Worm (Caenorhabditis elegans) whole organism, L4 larva: ENCODE data around the gene btb-12.

Experiments used
- F10B5.3 ChIP-seq: sonication (generic microtip); optimal IDR thresholded peaks from 2 replicates; lab custom pipeline; 2016; ENCODE audit warnings: mild to moderate bottlenecking, missing genetic modification characterization, missing compliant biosample characterization
- F44E2.7 ChIP-seq: fragments of 200-800 bp; sonication (Bioruptor generic); IDR thresholded peaks from 2 replicates; pipeline ENCODE4 v2.1.2; 2022; ENCODE audit warnings: missing genetic modification characterization, missing compliant biosample characterization
- Y48G9A.11 ChIP-seq: fragments of 200-800 bp; sonication (Bioruptor generic); IDR thresholded peaks from 2 replicates; pipeline ENCODE4 v1.3.6; 2022; ENCODE audit warnings: missing genetic modification reagents, missing genetic modification characterization, missing compliant biosample characterization
- aha-1 ChIP-seq: fragments of 150-350 bp; peaks from one replicate; lab custom pipeline; 2014; ENCODE audit warnings: missing biosample characterization, missing genetic modification characterization
- cey-2 ChIP-seq: sonication (generic microtip); optimal IDR thresholded peaks from 3 replicates; lab custom pipeline; 2017; ENCODE audit warnings: missing genetic modification characterization, mild to moderate bottlenecking, missing compliant biosample characterization, antibody characterized with exemption, borderline replicate concordance; ENCODE audit not compliant: insufficient read depth
- daf-12 ChIP-seq: fragments of 150-350 bp; optimal IDR thresholded peaks from 2 replicates; lab custom pipeline; 2014; ENCODE audit warnings: missing biosample characterization, missing genetic modification reagents, missing genetic modification characterization
- dmd-9 ChIP-seq: fragments of 200-800 bp; sonication (Bioruptor generic); IDR thresholded peaks from 2 replicates; pipeline ENCODE4 v1.3.6; 2022; ENCODE audit warnings: missing genetic modification reagents, missing genetic modification characterization, missing compliant biosample characterization
- egl-43 ChIP-seq: fragments of 200-800 bp; sonication (Bioruptor generic); IDR thresholded peaks from 2 replicates; pipeline ENCODE4 v1.3.6; 2022; ENCODE audit warnings: missing genetic modification reagents, missing genetic modification characterization, missing compliant biosample characterization
- hif-1 ChIP-seq, 2 experiments: sonication (generic microtip); optimal IDR thresholded peaks; 2 replicates each; lab custom pipeline; 2016 to 2017; ENCODE audit warnings: missing compliant biosample characterization in 2 of 2, missing genetic modification characterization in 2 of 2, missing genetic modification reagents in 2 of 2, missing genotype in 2 of 2, mild to moderate bottlenecking in 1 of 2
- hlh-11 ChIP-seq: fragments of 200-800 bp; sonication (Bioruptor generic); optimal IDR thresholded peaks from 2 replicates; lab custom pipeline; 2018; ENCODE audit warnings: mild to moderate bottlenecking, missing genetic modification characterization, missing compliant biosample characterization
- lim-7 ChIP-seq: fragments of 200-800 bp; sonication (Bioruptor generic); IDR thresholded peaks from 2 replicates; pipeline ENCODE4 v1.3.6; 2022; ENCODE audit warnings: missing genetic modification characterization, missing compliant biosample characterization
- lin-13 ChIP-seq: fragments of 150-350 bp; optimal IDR thresholded peaks from 2 replicates; lab custom pipeline; 2014; ENCODE audit warnings: missing biosample characterization, missing genetic modification reagents, missing genetic modification characterization
- madf-5 ChIP-seq, 2 experiments: fragments of 200-800 bp; sonication (Bioruptor generic); IDR thresholded peaks; 2 replicates each; pipeline ENCODE4 v1.3.6; 2022; ENCODE audit warnings: missing compliant biosample characterization in 2 of 2, missing genetic modification characterization in 2 of 2
- mdl-1 ChIP-seq, 2 experiments: fragments of 150-350 bp in 1 of 2; sonication (generic microtip) in 1 of 2; optimal IDR thresholded peaks; 2 replicates each; lab custom pipeline; 2014 to 2017; ENCODE audit warnings: missing biosample characterization in 2 of 2, missing genetic modification characterization in 2 of 2
- nhr-102 ChIP-seq: sonication (generic microtip); optimal IDR thresholded peaks from 2 replicates; lab custom pipeline; 2016; ENCODE audit warnings: mild to moderate bottlenecking, missing genetic modification characterization, moderate library complexity, missing compliant biosample characterization
- nhr-111 ChIP-seq: fragments of 200-800 bp; sonication (Bioruptor generic); optimal IDR thresholded peaks from 2 replicates; lab custom pipeline; 2018; ENCODE audit warnings: mild to moderate bottlenecking, missing genetic modification characterization, missing compliant biosample characterization
- nhr-237 ChIP-seq: sonication (generic microtip); optimal IDR thresholded peaks from 2 replicates; lab custom pipeline; 2017; ENCODE audit warnings: missing biosample characterization, missing genetic modification characterization
- nhr-28 ChIP-seq: fragments of 150-350 bp; optimal IDR thresholded peaks from 2 replicates; lab custom pipeline; 2014; ENCODE audit warnings: missing biosample characterization, missing genetic modification characterization
- nhr-41 ChIP-seq: fragments of 200-800 bp; sonication (Bioruptor generic); IDR thresholded peaks from 2 replicates; pipeline ENCODE4 v1.3.6; 2022; ENCODE audit warnings: missing genetic modification reagents, missing genetic modification characterization, missing compliant biosample characterization
- pha-4 ChIP-seq, 2 experiments: fragments of 150-350 bp in 1 of 2; fragments of 200-800 bp in 1 of 2; sonication (Bioruptor generic) in 1 of 2; IDR thresholded peaks in 1 of 2; optimal IDR thresholded peaks in 1 of 2; 2 replicates each; pipeline versions ENCODE4 v1.3.6 to Lab custom; 2014 to 2022; ENCODE audit warnings: missing genetic modification characterization in 2 of 2, missing genetic modification reagents in 2 of 2, missing biosample characterization in 1 of 2, missing compliant biosample characterization in 1 of 2
- sdz-12 ChIP-seq: fragments of 200-800 bp; sonication (Bioruptor generic); optimal IDR thresholded peaks from 2 replicates; lab custom pipeline; 2018; ENCODE audit warnings: mild to moderate bottlenecking, missing genetic modification characterization, missing compliant biosample characterization
- set-16 ChIP-seq: fragments of 200-800 bp; sonication (Bioruptor generic); IDR thresholded peaks from 2 replicates; pipeline ENCODE4 v1.3.6; 2022; ENCODE audit warnings: missing genetic modification reagents, missing genetic modification characterization, missing compliant biosample characterization
- skn-1 ChIP-seq: fragments of 150-350 bp; optimal IDR thresholded peaks from 2 replicates; lab custom pipeline; 2014; ENCODE audit warnings: missing biosample characterization, missing genetic modification characterization
- tra-1 ChIP-seq: fragments of 200-800 bp; sonication (Bioruptor generic); IDR thresholded peaks from 2 replicates; pipeline ENCODE4 v1.3.6; 2022; ENCODE audit warnings: missing genetic modification reagents, missing genetic modification characterization, missing compliant biosample characterization
- unc-130 ChIP-seq: sonication (generic microtip); optimal IDR thresholded peaks from 2 replicates; lab custom pipeline; 2016; ENCODE audit warnings: missing genetic modification reagents, missing genetic modification characterization, missing compliant biosample characterization
- unc-62 ChIP-seq, 3 experiments: fragments of 150-350 bp in 1 of 3; sonication (generic microtip); optimal IDR thresholded peaks in 2 of 3; peaks in 1 of 3; 1 replicate in 1 of 3; 2 replicates in 2 of 3; lab custom pipeline; 2014 to 2017; ENCODE audit warnings: missing biosample characterization in 3 of 3, missing genetic modification characterization in 3 of 3, missing genetic modification reagents in 3 of 3, missing genotype in 1 of 3

btb-12 gene

DNA sequence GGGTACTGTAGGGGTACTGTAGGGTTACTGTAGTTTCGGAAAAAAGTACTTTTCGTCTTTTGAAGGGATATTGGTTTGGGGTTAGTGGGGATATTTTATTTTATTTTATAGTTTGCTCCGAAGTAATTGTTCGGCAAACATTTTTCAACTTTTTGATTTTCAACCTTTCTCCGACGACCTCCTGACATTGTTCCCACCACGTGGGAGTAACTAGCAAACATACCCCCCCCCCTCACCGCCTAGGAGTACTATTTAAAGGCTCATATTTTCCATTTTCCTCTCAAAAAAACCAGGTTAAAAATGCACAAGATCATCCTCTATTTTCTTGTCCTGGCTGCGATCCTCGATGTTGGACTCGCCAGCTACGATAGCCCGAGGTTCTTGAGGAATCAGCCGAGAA is 11.0 kb downstream of the btb-12 start, which contains the start of gene srlf-29:
srlf-29 (plus strand) TSS at position 301 of the 400 bp plus-strand sequence.
- TF ChIP-seq unc-62 (GFP tag; optimal IDR thresholded peaks at IDR 0.05 in 1 of 2; lab: Kevin White, UChicago) (peak in 1 of 2 experiments; percentile 49), unc-62 (tag; optimal IDR thresholded peaks at IDR 0.05; lab: Kevin White, UChicago) (no peak), F10B5.3 (tag; lab: Kevin White, UChicago) (no peak)

DNA sequence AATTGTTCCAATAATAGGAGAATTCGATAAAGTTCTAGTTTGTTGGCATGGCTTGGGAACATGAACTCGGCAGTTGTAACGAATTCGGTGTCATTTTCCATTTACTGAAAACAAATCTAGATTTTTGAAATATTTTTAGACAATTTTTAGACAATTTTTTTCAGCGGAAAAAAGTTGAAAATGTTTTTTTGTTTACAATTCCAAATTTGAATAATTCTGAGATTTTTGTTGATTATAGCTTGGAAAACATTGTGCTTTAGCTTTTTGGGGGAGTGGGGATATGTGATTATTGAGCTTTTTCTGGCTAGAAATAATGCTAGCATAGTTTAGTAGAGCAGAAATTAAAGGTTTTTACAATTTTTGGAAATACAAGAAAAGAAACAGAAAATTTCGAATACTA is 13.9 kb downstream of the btb-12 start, which contains the start of gene srw-97:
srw-97 (minus strand) TSS at position 101 of the 400 bp plus-strand sequence.
- no peak for TF ChIP-seq skn-1
- no peak for TF ChIP-seq lin-13 (GFP tag; lab: Kevin White, UChicago)
- no peak for TF ChIP-seq daf-12
- peak in 1 of 2 experiments; percentile 62 for TF ChIP-seq unc-62 (GFP tag; optimal IDR thresholded peaks at IDR 0.05 in 1 of 2; lab: Kevin White, UChicago)
- no peak for TF ChIP-seq unc-62 (tag; optimal IDR thresholded peaks at IDR 0.05; lab: Kevin White, UChicago)
- no peak for TF ChIP-seq pha-4 (GFP tag; IDR thresholded peaks at IDR 0.05; lab: Robert Waterston, UW)
- no peak for TF ChIP-seq pha-4 (tag; optimal IDR thresholded peaks at IDR 0.05; lab: Kevin White, UChicago)
- TF ChIP-seq unc-130, result no peak
- TF ChIP-seq tra-1 (GFP tag; lab: Robert Waterston, UW), result no peak

DNA sequence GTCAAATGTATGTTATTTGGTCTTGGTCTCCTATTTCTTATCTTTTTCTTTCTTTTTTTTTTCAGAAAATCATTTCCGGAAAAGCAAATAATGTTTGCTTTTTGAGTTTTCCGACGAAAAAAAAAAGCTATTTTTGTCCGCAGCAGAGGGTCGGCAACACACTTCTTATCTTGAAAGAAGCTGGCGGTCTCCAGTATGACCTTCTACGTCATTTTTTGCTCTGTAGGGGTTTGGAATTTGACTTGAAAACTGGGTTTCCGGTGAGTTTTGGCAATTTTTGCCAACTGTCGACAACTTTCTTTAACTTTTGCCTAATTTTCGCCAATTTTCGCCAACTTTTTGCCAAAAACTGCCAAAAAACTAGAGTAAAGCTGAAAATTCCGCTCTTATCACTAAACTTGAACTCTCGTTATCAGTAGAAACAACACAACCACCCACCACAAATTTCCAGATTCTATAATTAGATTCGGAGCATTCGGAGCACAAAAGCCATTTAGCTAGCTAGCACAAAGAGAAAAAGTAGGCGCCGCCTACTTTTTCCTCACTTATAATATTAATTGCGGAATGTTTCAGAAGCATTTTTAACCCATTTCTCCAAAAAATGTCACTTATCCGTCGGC is 15.4 kb downstream of the btb-12 start, which contains the start of gene nhx-6:
nhx-6 (plus strand) TSS at position 570 of the 620 bp plus-strand sequence.
- peak; percentile 46 for TF ChIP-seq aha-1 (tag; lab: Kevin White, UChicago)
- no peak for TF ChIP-seq Y48G9A.11 (GFP tag; lab: Robert Waterston, UW)
- TF ChIP-seq nhr-28 (tag; lab: Kevin White, UChicago), result peak; percentile 6
- peak; percentile 25 for TF ChIP-seq hlh-11 (tag; lab: Kevin White, UChicago)
- no peak for TF ChIP-seq cey-2 (tag; lab: Kevin White, UChicago)
- TF ChIP-seq, all 104 proteins: peak for 3

DNA sequence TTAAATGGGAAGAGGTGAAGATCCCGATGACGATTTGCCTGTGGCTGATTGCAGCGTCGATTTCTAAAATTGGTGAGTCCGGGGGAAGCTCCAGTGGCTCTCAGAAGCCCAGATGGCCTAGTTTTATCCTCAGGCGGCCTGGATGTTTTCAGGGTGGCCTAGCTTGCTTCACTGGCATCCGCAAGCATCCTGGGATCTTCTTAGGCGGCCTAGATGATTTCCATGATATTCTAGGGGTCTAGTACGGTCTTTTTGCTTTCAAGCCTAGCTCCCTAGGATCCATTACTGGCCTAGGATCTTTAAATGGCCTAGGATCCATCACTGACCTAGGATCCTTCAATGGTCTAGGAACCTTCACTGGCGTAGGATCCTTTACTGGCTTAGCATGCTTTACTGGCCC is 16.0 kb downstream of the btb-12 start:
- TF ChIP-seq lin-13 (GFP tag; lab: Kevin White, UChicago), result no peak
- peak; percentile 91 for TF ChIP-seq aha-1 (tag; lab: Kevin White, UChicago)
- no peak for TF ChIP-seq mdl-1 (tag; optimal IDR thresholded peaks at IDR 0.05; lab: Kevin White, UChicago)
- TF ChIP-seq nhr-237 (tag; lab: Kevin White, UChicago), result no peak
- TF ChIP-seq egl-43 (GFP tag; lab: Robert Waterston, UW), result no peak
- TF ChIP-seq madf-5 (GFP tag; IDR thresholded peaks at IDR 0.05; lab: Robert Waterston, UW), result no peak
- no peak for TF ChIP-seq sdz-12 (GFP tag; lab: Kevin White, UChicago)
- no peak for TF ChIP-seq nhr-41 (GFP tag; lab: Robert Waterston, UW)

DNA sequence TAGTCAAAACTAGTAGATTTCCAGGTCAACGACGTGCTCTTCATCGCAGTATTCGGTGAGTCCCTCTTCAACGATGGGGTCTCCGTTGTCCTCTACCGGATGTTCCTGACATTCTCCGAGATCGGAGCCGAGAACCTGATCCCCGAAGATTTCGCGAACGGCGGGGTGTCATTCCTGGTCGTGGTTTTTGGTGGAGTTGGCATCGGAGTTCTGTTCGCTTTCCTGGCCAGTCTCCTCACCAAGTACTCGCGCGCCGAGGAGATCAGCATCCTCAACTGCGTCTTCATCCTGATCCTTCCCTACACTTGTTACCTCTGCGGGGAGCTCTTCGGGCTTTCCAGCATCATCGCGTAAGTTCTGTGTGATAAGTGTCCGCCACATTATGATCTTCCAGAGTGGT is 17.7 kb downstream of the btb-12 start:
- TF ChIP-seq nhr-102 (tag; lab: Kevin White, UChicago), result no peak
- TF ChIP-seq nhr-111, result no peak
- TF ChIP-seq lim-7 (GFP tag; lab: Robert Waterston, UW), result no peak
- no peak for TF ChIP-seq dmd-9
- TF ChIP-seq F44E2.7 (GFP tag; lab: Robert Waterston, UW), result no peak
- peak; percentile 68; the same call in 1 of the 2 replicates for TF ChIP-seq set-16 (GFP tag; lab: Robert Waterston, UW)
- TF ChIP-seq aha-1 (tag; lab: Kevin White, UChicago), result peak; percentile 54
- TF ChIP-seq, all 104 proteins: peak for 2

DNA sequence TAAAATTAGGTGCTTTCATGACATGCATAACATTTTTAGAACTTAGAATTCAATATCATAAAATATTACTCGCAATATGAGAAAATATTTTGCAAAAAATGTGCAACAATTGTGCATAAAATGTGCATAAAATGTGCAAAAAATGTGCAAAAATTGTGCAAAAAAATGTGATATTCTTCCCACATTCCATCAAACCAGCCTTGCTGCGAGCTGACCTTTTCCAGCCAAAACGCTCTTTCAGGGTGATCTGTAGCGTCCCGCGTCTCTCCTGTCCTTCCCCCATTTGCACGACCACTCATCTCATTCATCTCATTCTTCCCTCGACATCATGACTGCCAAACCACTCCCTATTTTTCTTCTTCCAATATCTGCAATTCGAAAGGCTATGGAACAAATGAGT is 21.1 kb downstream of the btb-12 start, which contains the start of gene fbxb-17:
fbxb-17 (plus strand) TSS at position 301 of the 400 bp plus-strand sequence.
- TF ChIP-seq hif-1 (tag; optimal IDR thresholded peaks at IDR 0.05; lab: Kevin White, UChicago) (no peak), unc-62 (GFP tag; optimal IDR thresholded peaks at IDR 0.05 in 1 of 2; lab: Kevin White, UChicago) (peak in 1 of 2 experiments; percentile 5), unc-62 (tag; optimal IDR thresholded peaks at IDR 0.05; lab: Kevin White, UChicago) (no peak)
